Fruit fly (Drosophila melanogaster) whole organism, embryonic: ENCODE data around the gene CG32271.

Experiments
- BtbVII ChIP-seq: fragments of 200-800 bp; sonication (Bioruptor generic); optimal IDR thresholded peaks from 3 replicates; lab custom pipeline; 2017; ENCODE audit warnings: missing biosample characterization, mild to moderate bottlenecking, missing genetic modification characterization
- CG11247 ChIP-seq: fragments of 200-800 bp; sonication (Bioruptor generic); IDR thresholded peaks from 2 replicates; pipeline ENCODE4 v1.3.6; 2022; ENCODE audit warnings: missing biosample characterization, missing genetic modification characterization
- CG11695 ChIP-seq: fragments of 200-800 bp; sonication (Bioruptor generic); IDR thresholded peaks from 3 replicates; pipeline ENCODE4 v1.3.6; 2022; ENCODE audit warnings: missing biosample characterization, missing genetic modification characterization
- CG13287 ChIP-seq: fragments of 200-800 bp; sonication (Bioruptor generic); IDR thresholded peaks from 2 replicates; pipeline ENCODE4 v1.3.6; 2022; ENCODE audit warnings: missing biosample characterization, missing genetic modification characterization; ENCODE audit not compliant: partially characterized antibody
- CG1529 ChIP-seq: fragments of 200-800 bp; sonication (Bioruptor generic); optimal IDR thresholded peaks from 3 replicates; lab custom pipeline; 2018; ENCODE audit warnings: missing biosample characterization, missing genetic modification characterization
- CG1603 ChIP-seq: fragments of 200-800 bp; sonication (Bioruptor generic); optimal IDR thresholded peaks from 2 replicates; lab custom pipeline; 2019; ENCODE audit warnings: missing biosample characterization, mild to moderate bottlenecking, missing genetic modification characterization, moderate library complexity
- CG16813 ChIP-seq: fragments of 200-800 bp; sonication (Bioruptor generic); IDR thresholded peaks from 3 replicates; pipeline ENCODE4 v1.3.6; 2022; ENCODE audit warnings: missing biosample characterization, missing genetic modification characterization; ENCODE audit not compliant: partially characterized antibody
- CG17612 ChIP-seq: fragments of 200-800 bp; sonication (Bioruptor generic); IDR thresholded peaks from 2 replicates; pipeline ENCODE4 v1.3.6; 2022; ENCODE audit warnings: missing biosample characterization, missing genetic modification characterization
- CG2129 ChIP-seq: fragments of 200-800 bp; sonication (Bioruptor generic); IDR thresholded peaks from 2 replicates; pipeline ENCODE4 v1.3.6; 2022; ENCODE audit warnings: missing biosample characterization, missing genetic modification characterization; ENCODE audit not compliant: partially characterized antibody
- CG2199 ChIP-seq: fragments of 200-800 bp; sonication (Bioruptor generic); IDR thresholded peaks from 3 replicates; pipeline ENCODE4 v1.3.6; 2022; ENCODE audit warnings: missing biosample characterization, missing genetic modification characterization
- CG32532 ChIP-seq: fragments of 200-800 bp; sonication (Bioruptor generic); IDR thresholded peaks from 2 replicates; pipeline ENCODE4 v1.3.6; 2022; ENCODE audit warnings: missing biosample characterization, missing genetic modification characterization
- CG6254 ChIP-seq: fragments of 200-800 bp; sonication (Bioruptor generic); optimal IDR thresholded peaks from 3 replicates; lab custom pipeline; 2017; ENCODE audit warnings: mild to moderate bottlenecking, missing biosample characterization, missing genetic modification reagents, missing genetic modification characterization
- CG7963 ChIP-seq: fragments of 200-800 bp; sonication (Bioruptor generic); IDR thresholded peaks from 3 replicates; pipeline ENCODE4 v1.3.6; 2022; ENCODE audit warnings: missing biosample characterization, missing genetic modification characterization; ENCODE audit not compliant: partially characterized antibody
- CG8359 ChIP-seq: fragments of 200-800 bp; sonication (Bioruptor generic); optimal IDR thresholded peaks from 2 replicates; lab custom pipeline; 2017; ENCODE audit warnings: missing biosample characterization, mild to moderate bottlenecking, missing genetic modification characterization, borderline replicate concordance
- CG9932 ChIP-seq: fragments of 200-800 bp; sonication (Bioruptor generic); IDR thresholded peaks from 2 replicates; pipeline ENCODE4 v1.3.6; 2022; ENCODE audit warnings: missing biosample characterization, missing genetic modification characterization
- Dek ChIP-seq: fragments of 200-800 bp; sonication (Bioruptor generic); optimal IDR thresholded peaks from 3 replicates; lab custom pipeline; 2019; ENCODE audit warnings: missing biosample characterization, mild to moderate bottlenecking, missing genetic modification characterization, moderate library complexity
- Eip74EF ChIP-seq, 2 experiments: fragments of 200-800 bp in 1 of 2; fragments of >200 bp in 1 of 2; sonication (Bioruptor generic) in 1 of 2; optimal IDR thresholded peaks; 2 replicates each; lab custom pipeline; 2017 to 2019; ENCODE audit warnings: missing biosample characterization in 2 of 2, missing genetic modification characterization in 2 of 2, mild to moderate bottlenecking in 1 of 2, moderate library complexity in 1 of 2
- Elba2 ChIP-seq: fragments of 200-800 bp; sonication (Bioruptor generic); optimal IDR thresholded peaks from 3 replicates; lab custom pipeline; 2016; ENCODE audit warnings: missing biosample characterization, missing genetic modification characterization
- HmgZ ChIP-seq: fragments of 200-800 bp; sonication (Bioruptor generic); optimal IDR thresholded peaks from 2 replicates; lab custom pipeline; 2018; ENCODE audit warnings: missing biosample characterization, mild to moderate bottlenecking, missing genetic modification characterization
- Mrtf ChIP-seq: fragments of 200-800 bp; sonication (Bioruptor generic); IDR thresholded peaks from 3 replicates; pipeline ENCODE4 v1.3.6; 2022; ENCODE audit warnings: missing biosample characterization, missing genetic modification characterization
- Opbp ChIP-seq: fragments of 200-800 bp; sonication (Bioruptor generic); IDR thresholded peaks from 3 replicates; pipeline ENCODE4 v1.3.6; 2022; ENCODE audit warnings: missing biosample characterization, missing genetic modification characterization; ENCODE audit not compliant: partially characterized antibody
- Sry-β ChIP-seq: fragments of 200-800 bp; sonication (Bioruptor generic); optimal IDR thresholded peaks from 2 replicates; lab custom pipeline; 2018; ENCODE audit warnings: missing biosample characterization, mild to moderate bottlenecking, missing genetic modification characterization, moderate library complexity
- Xbp1 ChIP-seq: fragments of 200-800 bp; sonication (Bioruptor generic); optimal IDR thresholded peaks from 3 replicates; lab custom pipeline; 2016; ENCODE audit warnings: missing biosample characterization, mild to moderate bottlenecking, missing genetic modification characterization
- br ChIP-seq: fragments of >200 bp; optimal IDR thresholded peaks from 2 replicates; lab custom pipeline; 2017
- chinmo ChIP-seq: fragments of 200-800 bp; sonication (Bioruptor generic); IDR thresholded peaks from 4 replicates; pipeline ENCODE4 v1.3.6; 2022; ENCODE audit warnings: missing biosample characterization, missing genetic modification characterization; ENCODE audit not compliant: partially characterized antibody
- ci ChIP-seq: fragments of 200-800 bp; sonication (Bioruptor generic); IDR thresholded peaks from 3 replicates; pipeline ENCODE4 v1.3.6; 2022; ENCODE audit warnings: missing biosample characterization, missing genetic modification characterization
- dm ChIP-seq: fragments of 200-800 bp; sonication (Bioruptor generic); optimal IDR thresholded peaks from 3 replicates; lab custom pipeline; 2016; ENCODE audit warnings: missing biosample characterization, missing genetic modification characterization
- esg ChIP-seq: fragments of 200-800 bp; sonication (Bioruptor generic); conservative IDR thresholded peaks from 2 replicates; pipeline ENCODE4 v1.3.6; 2022; ENCODE audit warnings: missing biosample characterization, missing genetic modification characterization
- fd102C ChIP-seq: fragments of 200-800 bp; sonication (Bioruptor generic); optimal IDR thresholded peaks from 2 replicates; lab custom pipeline; 2018; ENCODE audit warnings: missing biosample characterization, mild to moderate bottlenecking, missing genetic modification characterization, moderate library complexity
- gsb-n ChIP-seq: fragments of 200-800 bp; sonication (Bioruptor generic); optimal IDR thresholded peaks from 3 replicates; lab custom pipeline; 2018; ENCODE audit warnings: missing biosample characterization, mild to moderate bottlenecking, missing genetic modification characterization
- inv ChIP-seq: fragments of 200-800 bp; sonication (Bioruptor generic); IDR thresholded peaks from 2 replicates; pipeline ENCODE4 v1.3.6; 2022; ENCODE audit warnings: missing biosample characterization, missing genetic modification characterization; ENCODE audit not compliant: partially characterized antibody
- kay ChIP-seq: fragments of 200-800 bp; sonication (Bioruptor generic); optimal IDR thresholded peaks from 2 replicates; lab custom pipeline; 2016; ENCODE audit warnings: missing biosample characterization, missing genetic modification characterization
- klu ChIP-seq: fragments of 200-800 bp; sonication (Bioruptor generic); IDR thresholded peaks from 2 replicates; pipeline ENCODE4 v1.3.6; 2022; ENCODE audit warnings: missing biosample characterization, missing genetic modification characterization
- lbe ChIP-seq: fragments of 200-800 bp; sonication (Bioruptor generic); optimal IDR thresholded peaks from 2 replicates; lab custom pipeline; 2016; ENCODE audit warnings: missing biosample characterization, mild to moderate bottlenecking, missing genetic modification characterization
- lilli ChIP-seq: fragments of 200-800 bp; sonication (Bioruptor generic); optimal IDR thresholded peaks from 3 replicates; lab custom pipeline; 2016; ENCODE audit warnings: missing biosample characterization, missing genetic modification characterization
- mirr ChIP-seq: fragments of 200-800 bp; sonication (Bioruptor generic); optimal IDR thresholded peaks from 3 replicates; lab custom pipeline; 2018; ENCODE audit warnings: missing biosample characterization, mild to moderate bottlenecking, missing genetic modification characterization
- odd ChIP-seq: fragments of 200-800 bp; sonication (Bioruptor generic); optimal IDR thresholded peaks from 2 replicates; lab custom pipeline; 2017; ENCODE audit warnings: missing biosample characterization, mild to moderate bottlenecking, missing genetic modification characterization
- p53 ChIP-seq: fragments of 200-800 bp; sonication (Bioruptor generic); optimal IDR thresholded peaks from 2 replicates; lab custom pipeline; 2016; ENCODE audit warnings: missing biosample characterization, missing genetic modification characterization
- pan ChIP-seq, 4 experiments: fragments of >200 bp in 3 of 4; fragments of 200-800 bp in 1 of 4; sonication (Bioruptor generic) in 1 of 4; optimal IDR thresholded peaks in 3 of 4; IDR thresholded peaks in 1 of 4; 2 replicates each; pipeline versions ENCODE4 v1.3.6 to Lab custom; 2017 to 2022; ENCODE audit warnings: missing biosample characterization in 2 of 4, missing genetic modification characterization in 2 of 4, mixed read lengths in 1 of 4
- ranshi ChIP-seq: fragments of 200-800 bp; sonication (Bioruptor generic); IDR thresholded peaks from 2 replicates; pipeline ENCODE4 v1.3.6; 2022; ENCODE audit warnings: missing biosample characterization, missing genetic modification characterization
- rib ChIP-seq: fragments of 200-800 bp; sonication (Bioruptor generic); IDR thresholded peaks from 2 replicates; pipeline ENCODE4 v1.3.6; 2022; ENCODE audit warnings: missing biosample characterization, missing genetic modification characterization
- sim ChIP-seq: fragments of 200-800 bp; sonication (Bioruptor generic); IDR thresholded peaks from 2 replicates; pipeline ENCODE4 v1.3.6; 2022; ENCODE audit warnings: missing biosample characterization, missing genetic modification characterization
- sob ChIP-seq: fragments of 200-800 bp; sonication (Bioruptor generic); IDR thresholded peaks from 2 replicates; pipeline ENCODE4 v1.3.6; 2022; ENCODE audit warnings: missing biosample characterization, missing genetic modification characterization
- usp ChIP-seq: fragments of >200 bp; optimal IDR thresholded peaks from 2 replicates; lab custom pipeline; 2017; ENCODE audit warnings: missing biosample characterization, missing genetic modification characterization
- vfl ChIP-seq: fragments of 200-800 bp; sonication (Bioruptor generic); optimal IDR thresholded peaks from 2 replicates; lab custom pipeline; 2016; ENCODE audit warnings: missing biosample characterization, missing genetic modification characterization
- wdn ChIP-seq: fragments of 200-800 bp; sonication (Bioruptor generic); IDR thresholded peaks from 2 replicates; pipeline ENCODE4 v1.3.6; 2022; ENCODE audit warnings: missing biosample characterization, missing genetic modification characterization
- zfh2 ChIP-seq: fragments of 200-800 bp; sonication (Bioruptor generic); optimal IDR thresholded peaks from 2 replicates; lab custom pipeline; 2016; ENCODE audit warnings: missing biosample characterization, missing genetic modification characterization

CG32271 gene

dm6 chr3L:3222643-3223389 lies 19.9 kb upstream of the CG32271 start, which contains the start of the genes RpL28 and eIF1 (continued):
- TF ChIP-seq odd (GFP tag; lab: Kevin White, UChicago) = peak; percentile 95
- TF ChIP-seq CG7963 (GFP tag; lab: Robert Waterston, UW) = peak; percentile 45; the same call in 1 of the 3 replicates
- peak; percentile 99 for TF ChIP-seq Opbp (GFP tag; lab: Robert Waterston, UW)
- TF ChIP-seq ci = peak; percentile 97
- peak; percentile 80; the same call in 2 of the 3 replicates for TF ChIP-seq Mrtf (GFP tag; lab: Robert Waterston, UW)
- peak; percentile 94 for TF ChIP-seq mirr (GFP tag; lab: Kevin White, UChicago)
- TF ChIP-seq klu (GFP tag; lab: Robert Waterston, UW) = peak; percentile 81
- TF ChIP-seq Eip74EF (GFP tag; optimal IDR thresholded peaks at IDR 0.05; lab: Kevin White, UChicago) = peak in 1 of 2 experiments; percentile 44
- TF ChIP-seq HmgZ (tag; lab: Kevin White, UChicago) = peak; percentile 84
- peak; percentile 72 for TF ChIP-seq inv
- TF ChIP-seq rib (GFP tag; lab: Robert Waterston, UW) = 0 out of 2 replicates have a peak, but pooled peaks have one; percentile 28
- TF ChIP-seq CG11695 (GFP tag; lab: Robert Waterston, UW) = peak; percentile 63; the same call in 2 of the 3 replicates
- TF ChIP-seq CG17612 (GFP tag; lab: Robert Waterston, UW) = peak; percentile 54; the same call in 1 of the 2 replicates
- TF ChIP-seq CG1529 (GFP tag; lab: Kevin White, UChicago) = peak; percentile 89
- TF ChIP-seq esg (GFP tag; lab: Robert Waterston, UW) = peak; percentile 66
- peak; percentile 81 for TF ChIP-seq CG32532 (GFP tag; lab: Robert Waterston, UW)
- TF ChIP-seq ranshi = peak; percentile 87
- TF ChIP-seq CG16813 (GFP tag; lab: Robert Waterston, UW) = peak; percentile 85
- peak; percentile 61 for TF ChIP-seq kay (GFP tag; lab: Kevin White, UChicago)
- peak; percentile 91 for TF ChIP-seq sob (GFP tag; lab: Robert Waterston, UW)
- TF ChIP-seq Dek (tag; lab: Kevin White, UChicago) = peak; percentile 76
- 0 out of 4 replicates have a peak, but pooled peaks have one; percentile 53 for TF ChIP-seq chinmo (GFP tag; lab: Robert Waterston, UW)
- no peak for TF ChIP-seq usp
- TF ChIP-seq Sry-β = peak; percentile 66
- peak; percentile 76 for TF ChIP-seq CG6254 (GFP tag; lab: Kevin White, UChicago)
- TF ChIP-seq wdn (GFP tag; lab: Robert Waterston, UW) = peak; percentile 57
- peak; percentile 82 for TF ChIP-seq p53 (GFP tag; lab: Kevin White, UChicago)
- peak; percentile 96 for TF ChIP-seq dm
- peak; percentile 85 for TF ChIP-seq sim (GFP tag; lab: Robert Waterston, UW)
- TF ChIP-seq CG9932 = peak; percentile 89
- peak; percentile 80 for TF ChIP-seq fd102C (GFP tag; lab: Kevin White, UChicago)
- TF ChIP-seq BtbVII (GFP tag; lab: Kevin White, UChicago) = peak; percentile 89
- peak; percentile 91 for TF ChIP-seq lilli (GFP tag; lab: Kevin White, UChicago)
- peak; percentile 93 for TF ChIP-seq Xbp1 (GFP tag; lab: Kevin White, UChicago)
- peak; percentile 62 for TF ChIP-seq Elba2 (GFP tag; lab: Kevin White, UChicago)
- TF ChIP-seq zfh2 (GFP tag; lab: Kevin White, UChicago) = peak; percentile 90
- TF ChIP-seq CG8359 (GFP tag; lab: Kevin White, UChicago) = peak; percentile 86
- no peak for TF ChIP-seq pan (optimal IDR thresholded peaks at IDR 0.05; lab: Kevin White, UChicago)
- TF ChIP-seq pan (GFP tag; optimal IDR thresholded peaks at IDR 0.05 in 1 of 2, IDR thresholded peaks at IDR 0.05 in 1 of 2) = peak in 1 of 2 experiments; percentile 88
- peak; percentile 52 for TF ChIP-seq gsb-n (tag; lab: Kevin White, UChicago)
- peak; percentile 78 for TF ChIP-seq CG13287 (GFP tag; lab: Robert Waterston, UW)
- TF ChIP-seq br (lab: Kevin White, UChicago) = no peak
- peak; percentile 85; the same call in 2 of the 3 replicates for TF ChIP-seq CG2199 (GFP tag; lab: Robert Waterston, UW)
- peak; percentile 88 for TF ChIP-seq vfl (GFP tag; lab: Kevin White, UChicago)
- TF ChIP-seq CG2129 = peak; percentile 67
- peak; percentile 86 for TF ChIP-seq lbe (GFP tag; lab: Kevin White, UChicago)
- TF ChIP-seq CG1603 (tag; lab: Kevin White, UChicago) = peak; percentile 91
- peak; percentile 87 for TF ChIP-seq CG11247
